Fruit fly (Drosophila melanogaster) whole organism, wandering third instar larva: ENCODE results near the gene CG34124.

Source experiments
- Abd-B ChIP-seq: fragments of >200 bp; optimal IDR thresholded peaks from 2 replicates; lab custom pipeline; 2017; ENCODE audit warnings: missing biosample characterization, missing genetic modification characterization
- CG32264 ChIP-seq: fragments of 200-800 bp; sonication (Bioruptor generic); optimal IDR thresholded peaks from 2 replicates; lab custom pipeline; 2016; ENCODE audit warnings: missing biosample characterization, missing genetic modification characterization
- CG9705 ChIP-seq: fragments of 200-800 bp; sonication (Bioruptor generic); optimal IDR thresholded peaks from 2 replicates; lab custom pipeline; 2018; ENCODE audit warnings: missing biosample characterization, mild to moderate bottlenecking, missing genetic modification characterization
- Dif ChIP-seq: fragments of 200-275, 200-300 bp; sonication (Bioruptor generic); optimal IDR thresholded peaks from 2 replicates; lab custom pipeline; 2018; ENCODE audit warnings: missing biosample characterization, missing genetic modification characterization; ENCODE audit not compliant: partially characterized antibody
- GATAd ChIP-seq: sonication (Bioruptor generic); optimal IDR thresholded peaks from 2 replicates; lab custom pipeline; 2016; ENCODE audit warnings: missing biosample characterization, missing genetic modification characterization
- HLH106 ChIP-seq: fragments of 200-800 bp; optimal IDR thresholded peaks from 3 replicates; lab custom pipeline; 2019; ENCODE audit warnings: missing biosample characterization, mild to moderate bottlenecking, missing genetic modification characterization, moderate library complexity
- Hnf4 ChIP-seq: fragments of 200-800 bp; sonication (Bioruptor generic); optimal IDR thresholded peaks from 2 replicates; lab custom pipeline; 2016; ENCODE audit warnings: missing biosample characterization, mild to moderate bottlenecking, missing genetic modification characterization
- Hr78 ChIP-seq: fragments of >200 bp; optimal IDR thresholded peaks from 2 replicates; lab custom pipeline; 2017; ENCODE audit warnings: missing biosample characterization, missing genetic modification characterization
- Jra ChIP-seq: sonication (Bioruptor generic); optimal IDR thresholded peaks from 2 replicates; lab custom pipeline; 2016; ENCODE audit warnings: missing biosample characterization, missing genetic modification characterization
- Mio ChIP-seq: sonication (Bioruptor generic); optimal IDR thresholded peaks from 2 replicates; lab custom pipeline; 2016; ENCODE audit warnings: missing biosample characterization, missing genetic modification characterization
- Myc ChIP-seq: fragments of >200 bp; optimal IDR thresholded peaks from 2 replicates; lab custom pipeline; 2017
- N ChIP-seq: fragments of >200 bp; optimal IDR thresholded peaks from 2 replicates; lab custom pipeline; 2018; ENCODE audit warnings: missing biosample characterization, missing external identifiers, missing genetic modification characterization
- OdsH ChIP-seq: fragments of 200-800 bp; sonication (Bioruptor generic); optimal IDR thresholded peaks from 2 replicates; lab custom pipeline; 2016; ENCODE audit warnings: missing biosample characterization, mild to moderate bottlenecking, missing genetic modification characterization
- Rel ChIP-seq, 2 experiments: fragments of 200-800 bp; sonication (Bioruptor generic) in 1 of 2; optimal IDR thresholded peaks; 2 replicates in 1 of 2; 3 replicates in 1 of 2; lab custom pipeline; 2016 to 2019; ENCODE audit warnings: mild to moderate bottlenecking in 2 of 2, missing biosample characterization in 2 of 2, missing genetic modification characterization in 2 of 2, moderate library complexity in 1 of 2
- Sp1 ChIP-seq: fragments of 200-800 bp; sonication (Bioruptor generic); optimal IDR thresholded peaks from 3 replicates; lab custom pipeline; 2019; ENCODE audit warnings: missing biosample characterization, mild to moderate bottlenecking, missing genetic modification characterization, moderate library complexity
- Vsx2 ChIP-seq: fragments of 200-300, 225-300 bp; sonication (Bioruptor generic); optimal IDR thresholded peaks from 2 replicates; lab custom pipeline; 2018; ENCODE audit warnings: missing biosample characterization, missing genetic modification characterization; ENCODE audit not compliant: partially characterized antibody
- br ChIP-seq: fragments of 200-800 bp; sonication (Bioruptor generic); optimal IDR thresholded peaks from 2 replicates; lab custom pipeline; 2016; ENCODE audit warnings: missing biosample characterization, missing genetic modification characterization
- brk ChIP-seq: fragments of 200-800 bp; sonication (Bioruptor generic); optimal IDR thresholded peaks from 2 replicates; lab custom pipeline; 2016; ENCODE audit warnings: missing biosample characterization, mild to moderate bottlenecking, missing genetic modification characterization
- dl ChIP-seq, 2 experiments: fragments of 175-275, 200-275 bp in 1 of 2; fragments of 200-275 bp in 1 of 2; sonication (Bioruptor generic); optimal IDR thresholded peaks; lab custom pipeline; 2018; ENCODE audit warnings: mild to moderate bottlenecking in 2 of 2, missing biosample characterization in 2 of 2, missing genetic modification characterization in 2 of 2, moderate library complexity in 2 of 2; ENCODE audit not compliant: partially characterized antibody in 2 of 2, insufficient read depth in 1 of 2
- dmrt93B ChIP-seq: fragments of 200-800 bp; sonication (Bioruptor generic); optimal IDR thresholded peaks from 2 replicates; lab custom pipeline; 2018; ENCODE audit warnings: missing biosample characterization, mild to moderate bottlenecking, missing genetic modification characterization
- ey ChIP-seq: fragments of 200-800 bp; sonication (Bioruptor generic); optimal IDR thresholded peaks from 2 replicates; lab custom pipeline; 2016; ENCODE audit warnings: missing biosample characterization, missing genetic modification characterization
- foxo ChIP-seq, 2 experiments: fragments of 200-800 bp; sonication (Bioruptor generic); optimal IDR thresholded peaks; 2 replicates in 1 of 2; 3 replicates in 1 of 2; lab custom pipeline; 2016 to 2017; ENCODE audit warnings: missing biosample characterization in 2 of 2, missing genetic modification characterization in 2 of 2
- fru ChIP-seq: fragments of 200-800 bp; sonication (Bioruptor generic); optimal IDR thresholded peaks from 3 replicates; lab custom pipeline; 2016; ENCODE audit warnings: missing biosample characterization, mild to moderate bottlenecking, missing genetic modification characterization
- h ChIP-seq: fragments of 200-800 bp; sonication (Bioruptor generic); optimal IDR thresholded peaks from 3 replicates; lab custom pipeline; 2016; ENCODE audit warnings: missing biosample characterization, mild to moderate bottlenecking, missing genetic modification characterization
- jim ChIP-seq: fragments of 175-275, 200-325 bp; sonication (Bioruptor generic); optimal IDR thresholded peaks from 2 replicates; lab custom pipeline; 2016; ENCODE audit warnings: missing biosample characterization, mild to moderate bottlenecking, missing genetic modification characterization
- lola ChIP-seq: fragments of >200 bp; optimal IDR thresholded peaks from 2 replicates; lab custom pipeline; 2017; ENCODE audit warnings: missing biosample characterization, missing genetic modification characterization
- pan ChIP-seq: fragments of >200 bp; optimal IDR thresholded peaks from 2 replicates; lab custom pipeline; 2017
- psq ChIP-seq: fragments of 200-800 bp; sonication (Bioruptor generic); optimal IDR thresholded peaks from 3 replicates; lab custom pipeline; 2017; ENCODE audit warnings: missing biosample characterization, mild to moderate bottlenecking, missing genetic modification characterization, moderate library complexity
- rgr ChIP-seq: fragments of 200-800 bp; sonication (Bioruptor generic); optimal IDR thresholded peaks from 3 replicates; lab custom pipeline; 2016; ENCODE audit warnings: missing biosample characterization, mild to moderate bottlenecking, missing genetic modification characterization
- sage ChIP-seq: fragments of 200-800 bp; sonication (Bioruptor generic); optimal IDR thresholded peaks from 2 replicates; lab custom pipeline; 2016; ENCODE audit warnings: missing biosample characterization, mild to moderate bottlenecking, missing genetic modification characterization
- sv ChIP-seq: fragments of 200-800 bp; sonication (Bioruptor generic); optimal IDR thresholded peaks from 3 replicates; lab custom pipeline; 2016; ENCODE audit warnings: missing biosample characterization, missing genetic modification characterization
- usp ChIP-seq: fragments of >200 bp; optimal IDR thresholded peaks from 2 replicates; lab custom pipeline; 2017; ENCODE audit warnings: missing biosample characterization, missing genetic modification characterization
- woc ChIP-seq: sonication (Bioruptor generic); optimal IDR thresholded peaks from 2 replicates; lab custom pipeline; 2016; ENCODE audit warnings: missing biosample characterization, mild to moderate bottlenecking, missing genetic modification characterization

The CG34124 gene

dm6 chr2L:5003670-5004453 lies 45.7 kb downstream of the CG34124 start:
- TF ChIP-seq Myc (lab: Kevin White, UChicago), result peak; percentile 29
- peak; percentile 55 for TF ChIP-seq N (GFP tag; lab: Kevin White, UChicago)
- TF ChIP-seq jim (GFP tag; lab: Kevin White, UChicago), result no peak

dm6 chr2L:5004677-5005463 lies 46.7 kb downstream of the CG34124 start:
- peak; percentile 93 for TF ChIP-seq ey (GFP tag; lab: Kevin White, UChicago)
- peak; percentile 89 for TF ChIP-seq HLH106
- peak; percentile 57 for TF ChIP-seq Rel (GFP tag; optimal IDR thresholded peaks at IDR 0.05; lab: Kevin White, UChicago)
- TF ChIP-seq Rel (tag; optimal IDR thresholded peaks at IDR 0.05; lab: Kevin White, UChicago), result peak; percentile 61
- peak; percentile 93 for TF ChIP-seq h (GFP tag; lab: Kevin White, UChicago)
- peak; percentile 72 for TF ChIP-seq dmrt93B (GFP tag; lab: Kevin White, UChicago)
- peak; percentile 64 for TF ChIP-seq CG9705 (GFP tag; lab: Kevin White, UChicago)
- TF ChIP-seq woc, result peak; percentile 87
- TF ChIP-seq CG32264 (GFP tag; lab: Kevin White, UChicago), result peak; percentile 83
- peak; percentile 92 for TF ChIP-seq rgr (GFP tag; lab: Kevin White, UChicago)
- TF ChIP-seq br (GFP tag; lab: Kevin White, UChicago), result peak; percentile 93
- no peak for TF ChIP-seq Dif (GFP tag; lab: Kevin White, UChicago)
- peak; percentile 92 for TF ChIP-seq sv (GFP tag; lab: Kevin White, UChicago)
- TF ChIP-seq Mio (GFP tag; lab: Kevin White, UChicago), result peak; percentile 58
- TF ChIP-seq lola (GFP tag; lab: Kevin White, UChicago), result no peak
- no peak for TF ChIP-seq jim (GFP tag; lab: Kevin White, UChicago)
- TF ChIP-seq Jra, result peak; percentile 75
- no peak for TF ChIP-seq pan (lab: Kevin White, UChicago)
- peak; percentile 91 for TF ChIP-seq OdsH
- TF ChIP-seq psq (GFP tag; lab: Kevin White, UChicago), result peak; percentile 83
- TF ChIP-seq foxo (GFP tag; optimal IDR thresholded peaks at IDR 0.05; lab: Kevin White, UChicago), result peak; percentile 59 to 95
- TF ChIP-seq Hr78 (GFP tag; lab: Kevin White, UChicago), result no peak
- peak; percentile 92 for TF ChIP-seq Hnf4 (GFP tag; lab: Kevin White, UChicago)
- no peak for TF ChIP-seq dl (GFP tag; optimal IDR thresholded peaks at IDR 0.05; lab: Kevin White, UChicago; ENCODE audit: insufficient read depth in 1 of 2, partially characterized antibody in 2 of 2)
- peak; percentile 53 for TF ChIP-seq sage (GFP tag; lab: Kevin White, UChicago)
- TF ChIP-seq Sp1 (GFP tag; lab: Kevin White, UChicago), result peak; percentile 86
- TF ChIP-seq GATAd, result peak; percentile 5
- TF ChIP-seq brk (GFP tag; lab: Kevin White, UChicago), result peak; percentile 77
- TF ChIP-seq fru, result peak; percentile 92

- TF ChIP-seq usp (GFP tag; lab: Kevin White, UChicago), result no peak
- peak; percentile 21 for TF ChIP-seq Dif (GFP tag; lab: Kevin White, UChicago)
- no peak for TF ChIP-seq Abd-B (GFP tag; lab: Kevin White, UChicago)
These were observed 47.2 kb downstream of the CG34124 start for dm6 chr2L:5005464-5005764.

dm6 chr2L:5006323-5006722 lies 48.1 kb downstream of the CG34124 start:
- TF ChIP-seq Vsx2 (GFP tag; lab: Kevin White, UChicago) (no peak), HLH106 (no peak), brk (GFP tag; lab: Kevin White, UChicago) (no peak), Abd-B (GFP tag; lab: Kevin White, UChicago) (no peak), OdsH (no peak), Mio (GFP tag; lab: Kevin White, UChicago) (no peak), CG32264 (GFP tag; lab: Kevin White, UChicago) (no peak), sage (GFP tag; lab: Kevin White, UChicago) (no peak), Myc (lab: Kevin White, UChicago) (no peak), Hnf4 (GFP tag; lab: Kevin White, UChicago) (no peak), Hr78 (GFP tag; lab: Kevin White, UChicago) (no peak), pan (lab: Kevin White, UChicago) (no peak)
- TF ChIP-seq, all 38 proteins: peak for 0
